Fruit fly (Drosophila melanogaster) whole organism, wandering third instar larva: Measurements from ENCODE around the gene JhI-21.

Experiments
- CrebA ChIP-seq: fragments of 200-800 bp; sonication (Bioruptor generic); optimal IDR thresholded peaks from 2 replicates; lab custom pipeline; 2016; ENCODE audit warnings: missing biosample characterization, mild to moderate bottlenecking, missing genetic modification characterization, borderline replicate concordance
- Rel ChIP-seq, 2 experiments: fragments of 200-800 bp; sonication (Bioruptor generic) in 1 of 2; optimal IDR thresholded peaks; 2 replicates in 1 of 2; 3 replicates in 1 of 2; lab custom pipeline; 2016 to 2019; ENCODE audit warnings: mild to moderate bottlenecking in 2 of 2, missing biosample characterization in 2 of 2, missing genetic modification characterization in 2 of 2, moderate library complexity in 1 of 2

DNA sequence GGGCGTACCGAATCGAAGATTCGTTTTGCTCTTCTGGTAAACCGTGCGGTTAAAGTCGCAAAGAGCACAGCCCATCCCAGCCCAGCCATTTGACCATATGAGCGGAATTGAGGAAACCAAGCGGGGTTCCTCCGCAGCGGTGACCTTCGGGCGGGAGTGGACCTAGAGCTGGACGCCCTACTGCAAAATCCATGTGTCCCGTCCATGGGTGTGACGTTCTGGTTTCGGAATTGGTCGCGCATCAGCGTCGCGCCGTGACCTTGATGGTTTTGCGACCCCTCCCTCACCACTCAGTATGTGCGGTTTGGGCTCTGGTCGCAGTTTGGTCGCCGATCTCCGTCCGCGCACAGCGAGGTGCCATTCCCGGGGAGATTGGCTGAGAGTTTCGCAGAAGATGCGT lies 36.9 kb upstream of the JhI-21 start:
- TF ChIP-seq Rel (GFP tag; optimal IDR thresholded peaks at IDR 0.05; lab: Kevin White, UChicago), result no peak
- TF ChIP-seq Rel (tag; optimal IDR thresholded peaks at IDR 0.05; lab: Kevin White, UChicago), result no peak
- no peak for TF ChIP-seq CrebA
